Worm (Caenorhabditis elegans) whole organism, late embryonic: ENCODE results near the gene F09A5.3.
A peak's percentile ranks its signal among the peaks of the same experiment; 100 is the strongest.

Source experiments
- C38D4.7 ChIP-seq: fragments of 200-800 bp; sonication (Bioruptor generic); optimal IDR thresholded peaks from 2 replicates; lab custom pipeline; 2018; ENCODE audit warnings: mild to moderate bottlenecking, missing genetic modification characterization, moderate library complexity, missing compliant biosample characterization
- F13H6.1 ChIP-seq: sonication (generic microtip); optimal IDR thresholded peaks from 2 replicates; lab custom pipeline; 2016; ENCODE audit warnings: missing genetic modification characterization, missing compliant biosample characterization
- K02D7.2 ChIP-seq: sonication (generic microtip); optimal IDR thresholded peaks from 2 replicates; lab custom pipeline; 2017; ENCODE audit warnings: mild to moderate bottlenecking, missing genetic modification characterization, missing compliant biosample characterization
- T23F11.4 ChIP-seq: fragments of 200-800 bp; sonication (Bioruptor generic); optimal IDR thresholded peaks from 2 replicates; lab custom pipeline; 2018; ENCODE audit warnings: mild to moderate bottlenecking, missing genetic modification characterization, missing compliant biosample characterization
- ahr-1 ChIP-seq: sonication (generic microtip); optimal IDR thresholded peaks from 2 replicates; lab custom pipeline; 2016; ENCODE audit warnings: missing genetic modification characterization, missing compliant biosample characterization
- ama-1 ChIP-seq: fragments of 150-350 bp; optimal IDR thresholded peaks from 2 replicates; lab custom pipeline; 2014
- ceh-14 ChIP-seq: sonication (generic microtip); optimal IDR thresholded peaks from 2 replicates; lab custom pipeline; 2016; ENCODE audit warnings: missing genotype, missing genetic modification characterization, missing compliant biosample characterization
- ceh-2 ChIP-seq: sonication (generic microtip); optimal IDR thresholded peaks from 2 replicates; lab custom pipeline; 2016; ENCODE audit warnings: missing genotype, missing genetic modification characterization, missing compliant biosample characterization
- ceh-22 ChIP-seq: sonication (generic microtip); optimal IDR thresholded peaks from 2 replicates; lab custom pipeline; 2017; ENCODE audit warnings: missing biosample characterization, missing genetic modification characterization
- ceh-30 ChIP-seq: fragments of 150-350 bp; optimal IDR thresholded peaks from 2 replicates; lab custom pipeline; 2014; ENCODE audit warnings: missing biosample characterization, missing genetic modification characterization
- ceh-31 ChIP-seq: sonication (generic microtip); optimal IDR thresholded peaks from 2 replicates; lab custom pipeline; 2016; ENCODE audit warnings: missing genetic modification characterization, missing compliant biosample characterization
- ceh-48 ChIP-seq: sonication (generic microtip); optimal IDR thresholded peaks from 2 replicates; lab custom pipeline; 2016; ENCODE audit warnings: missing genetic modification characterization, inconsistent platforms, missing compliant biosample characterization
- ceh-6 ChIP-seq: fragments of 200-800 bp; sonication (Bioruptor generic); optimal IDR thresholded peaks from 2 replicates; lab custom pipeline; 2018; ENCODE audit warnings: mild to moderate bottlenecking, missing genetic modification characterization, missing compliant biosample characterization
- che-1 ChIP-seq: sonication (generic microtip); optimal IDR thresholded peaks from 2 replicates; lab custom pipeline; 2016; ENCODE audit warnings: mild to moderate bottlenecking, missing genetic modification characterization, missing compliant biosample characterization
- dmd-4 ChIP-seq: sonication (generic microtip); optimal IDR thresholded peaks from 2 replicates; lab custom pipeline; 2016; ENCODE audit warnings: borderline replicate concordance, missing genetic modification characterization, missing compliant biosample characterization
- ets-4 ChIP-seq: sonication (generic microtip); optimal IDR thresholded peaks from 2 replicates; lab custom pipeline; 2016; ENCODE audit warnings: missing genetic modification characterization, missing compliant biosample characterization
- eyg-1 ChIP-seq: sonication (generic microtip); optimal IDR thresholded peaks from 2 replicates; lab custom pipeline; 2016; ENCODE audit warnings: missing genotype, missing genetic modification characterization, missing compliant biosample characterization
- fax-1 ChIP-seq: sonication (generic microtip); optimal IDR thresholded peaks from 2 replicates; lab custom pipeline; 2016; ENCODE audit warnings: missing genotype, missing genetic modification characterization, missing compliant biosample characterization
- fkh-10 ChIP-seq: fragments of 150-350 bp; optimal IDR thresholded peaks from 2 replicates; lab custom pipeline; 2014; ENCODE audit warnings: missing biosample characterization, missing genetic modification reagents, missing genetic modification characterization
- hlh-15 ChIP-seq: sonication (generic microtip); optimal IDR thresholded peaks from 2 replicates; lab custom pipeline; 2016; ENCODE audit warnings: missing genetic modification characterization, missing compliant biosample characterization
- hlh-30 ChIP-seq: sonication (generic microtip); optimal IDR thresholded peaks from 2 replicates; lab custom pipeline; 2017; ENCODE audit warnings: antibody characterized with exemption, missing genetic modification characterization, missing compliant biosample characterization; ENCODE audit not compliant: insufficient read depth
- hlh-6 ChIP-seq: sonication (generic microtip); optimal IDR thresholded peaks from 2 replicates; lab custom pipeline; 2016; ENCODE audit warnings: missing genotype, missing genetic modification characterization, missing compliant biosample characterization
- hlh-8 ChIP-seq: sonication (generic microtip); optimal IDR thresholded peaks from 2 replicates; lab custom pipeline; 2016; ENCODE audit warnings: missing genotype, missing genetic modification characterization, missing compliant biosample characterization
- lim-6 ChIP-seq: sonication (generic microtip); optimal IDR thresholded peaks from 2 replicates; lab custom pipeline; 2016; ENCODE audit warnings: missing genetic modification characterization, missing compliant biosample characterization
- nfya-1 ChIP-seq: sonication (generic microtip); optimal IDR thresholded peaks from 2 replicates; lab custom pipeline; 2017; ENCODE audit warnings: missing genetic modification characterization, mild to moderate bottlenecking, missing compliant biosample characterization, antibody characterized with exemption, moderate library complexity
- nhr-232 ChIP-seq: sonication (generic microtip); optimal IDR thresholded peaks from 2 replicates; lab custom pipeline; 2016; ENCODE audit warnings: missing genetic modification characterization, missing compliant biosample characterization
- npax-4 ChIP-seq: sonication (generic microtip); optimal IDR thresholded peaks from 2 replicates; lab custom pipeline; 2016; ENCODE audit warnings: missing genetic modification characterization, missing compliant biosample characterization
- odd-2 ChIP-seq: sonication (generic microtip); optimal IDR thresholded peaks from 2 replicates; lab custom pipeline; 2017; ENCODE audit warnings: antibody characterized with exemption, mild to moderate bottlenecking, missing genetic modification characterization, missing compliant biosample characterization
- pax-1 ChIP-seq: fragments of 150-350 bp; optimal IDR thresholded peaks from 2 replicates; lab custom pipeline; 2014; ENCODE audit warnings: missing biosample characterization, missing genetic modification characterization
- pha-2 ChIP-seq: sonication (generic microtip); optimal IDR thresholded peaks from 2 replicates; lab custom pipeline; 2017; ENCODE audit warnings: mild to moderate bottlenecking, missing genetic modification characterization, missing compliant biosample characterization
- pqm-1 ChIP-seq: sonication (generic microtip); optimal IDR thresholded peaks from 2 replicates; lab custom pipeline; 2016; ENCODE audit warnings: missing genetic modification characterization, missing compliant biosample characterization
- pros-1 ChIP-seq: fragments of 150-350 bp; optimal IDR thresholded peaks from 2 replicates; lab custom pipeline; 2014; ENCODE audit warnings: missing biosample characterization, missing genetic modification reagents, missing genetic modification characterization
- rnt-1 ChIP-seq: sonication (generic microtip); optimal IDR thresholded peaks from 2 replicates; lab custom pipeline; 2016; ENCODE audit warnings: missing genetic modification characterization, missing compliant biosample characterization
- sox-2 ChIP-seq: fragments of 200-800 bp; sonication (Bioruptor generic); IDR thresholded peaks from 2 replicates; pipeline ENCODE4 v1.3.6; 2022; ENCODE audit warnings: missing genetic modification reagents, missing genetic modification characterization, missing compliant biosample characterization
- syd-9 ChIP-seq: sonication (generic microtip); optimal IDR thresholded peaks from 2 replicates; lab custom pipeline; 2016; ENCODE audit warnings: mild to moderate bottlenecking, missing genetic modification characterization, moderate library complexity, missing compliant biosample characterization
- tbx-2 ChIP-seq: sonication (generic microtip); optimal IDR thresholded peaks from 2 replicates; lab custom pipeline; 2016; ENCODE audit warnings: missing genetic modification characterization, missing compliant biosample characterization
- unc-3 ChIP-seq, 2 experiments: fragments of 200-800 bp in 1 of 2; sonication (Bioruptor generic) in 1 of 2; sonication (generic microtip) in 1 of 2; conservative IDR thresholded peaks in 1 of 2; optimal IDR thresholded peaks in 1 of 2; 2 replicates each; pipeline versions ENCODE4 v1.3.6 to Lab custom; 2016 to 2022; ENCODE audit warnings: missing compliant biosample characterization in 2 of 2, missing genetic modification characterization in 2 of 2, missing genetic modification reagents in 1 of 2
- unc-42 ChIP-seq: sonication (generic microtip); optimal IDR thresholded peaks from 2 replicates; lab custom pipeline; 2016; ENCODE audit warnings: missing genotype, missing genetic modification characterization, missing compliant biosample characterization
- unc-55 ChIP-seq: sonication (generic microtip); optimal IDR thresholded peaks from 2 replicates; lab custom pipeline; 2017; ENCODE audit warnings: missing biosample characterization, missing genetic modification reagents, missing genetic modification characterization
- zip-5 ChIP-seq: sonication (generic microtip); optimal IDR thresholded peaks from 2 replicates; lab custom pipeline; 2016; ENCODE audit warnings: missing genetic modification characterization, missing compliant biosample characterization
- ztf-16 ChIP-seq: sonication (generic microtip); optimal IDR thresholded peaks from 2 replicates; lab custom pipeline; 2017; ENCODE audit warnings: missing genetic modification characterization, missing compliant biosample characterization

The F09A5.3 gene

DNA sequence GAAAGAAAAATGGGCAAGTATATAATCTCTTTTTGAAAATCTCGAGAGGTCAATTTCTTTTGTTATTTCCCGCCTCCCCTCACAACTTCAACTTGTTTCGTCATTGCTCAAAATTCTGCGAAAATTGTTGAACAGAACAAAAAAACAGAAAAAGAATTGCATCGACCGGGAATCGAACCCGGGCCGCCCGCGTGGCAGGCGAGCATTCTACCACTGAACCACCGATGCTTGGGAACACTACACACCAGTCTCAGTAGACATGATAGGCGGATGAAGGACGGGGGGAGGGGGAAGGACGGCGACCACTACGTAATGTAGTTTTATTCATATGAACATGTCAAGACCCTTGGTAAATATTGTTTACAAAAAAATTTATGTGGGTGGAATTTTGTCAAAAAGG, 20.3 kb upstream of the F09A5.3 start (continued):
- TF ChIP-seq ceh-31 (tag; lab: Kevin White, UChicago) (peak; percentile 86), ama-1 (lab: Kevin White, UChicago) (no peak), hlh-30 (tag; lab: Kevin White, UChicago) (peak; percentile 69), lim-6 (tag; lab: Kevin White, UChicago) (peak; percentile 86), ceh-14 (tag; lab: Kevin White, UChicago) (peak; percentile 94), pax-1 (no peak), tbx-2 (tag; lab: Kevin White, UChicago) (peak; percentile 93), nhr-232 (tag; lab: Kevin White, UChicago) (peak; percentile 95), C38D4.7 (GFP tag; lab: Kevin White, UChicago) (peak; percentile 91), ets-4 (tag; lab: Kevin White, UChicago) (peak; percentile 80), hlh-8 (tag; lab: Kevin White, UChicago) (peak; percentile 26), F13H6.1 (peak; percentile 84), dmd-4 (tag; lab: Kevin White, UChicago) (peak; percentile 92), hlh-6 (tag; lab: Kevin White, UChicago) (peak; percentile 97), eyg-1 (peak; percentile 79), hlh-15 (tag; lab: Kevin White, UChicago) (peak; percentile 40), che-1 (peak; percentile 94), nfya-1 (peak; percentile 71), unc-42 (tag; lab: Kevin White, UChicago) (peak; percentile 17), ceh-22 (tag; lab: Kevin White, UChicago) (no peak), ahr-1 (tag; lab: Kevin White, UChicago) (peak; percentile 65), pha-2 (peak; percentile 94)

DNA sequence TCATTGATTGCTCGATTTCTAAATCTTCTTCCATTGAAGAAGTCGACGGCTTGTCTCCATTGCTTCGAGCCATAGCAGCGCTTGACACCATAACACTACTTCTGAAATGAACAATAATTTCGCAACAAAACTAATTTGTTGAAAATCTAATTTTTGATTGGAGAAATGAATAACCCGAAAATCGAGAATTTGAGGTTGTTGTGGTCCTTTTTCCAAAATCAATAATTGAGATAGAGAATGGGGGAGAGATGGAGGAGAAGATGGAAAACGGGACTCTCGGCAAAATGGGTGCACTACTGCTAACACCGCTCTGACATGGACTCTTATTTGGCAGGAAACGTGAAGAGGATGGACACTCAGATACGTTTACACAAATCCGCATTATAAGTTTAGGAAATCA, 19.2 kb upstream of the F09A5.3 start, which contains the start of gene snx-17:
Gene snx-17 (minus strand): TSS at position 101 of the 400 bp plus-strand sequence.
- TF ChIP-seq ceh-2: no peak
- no peak for TF ChIP-seq pax-1
- TF ChIP-seq syd-9 (tag; lab: Kevin White, UChicago): no peak
- TF ChIP-seq ztf-16 (tag; lab: Kevin White, UChicago): no peak
- TF ChIP-seq hlh-6 (tag; lab: Kevin White, UChicago): no peak
- TF ChIP-seq ahr-1 (tag; lab: Kevin White, UChicago): no peak

DNA sequence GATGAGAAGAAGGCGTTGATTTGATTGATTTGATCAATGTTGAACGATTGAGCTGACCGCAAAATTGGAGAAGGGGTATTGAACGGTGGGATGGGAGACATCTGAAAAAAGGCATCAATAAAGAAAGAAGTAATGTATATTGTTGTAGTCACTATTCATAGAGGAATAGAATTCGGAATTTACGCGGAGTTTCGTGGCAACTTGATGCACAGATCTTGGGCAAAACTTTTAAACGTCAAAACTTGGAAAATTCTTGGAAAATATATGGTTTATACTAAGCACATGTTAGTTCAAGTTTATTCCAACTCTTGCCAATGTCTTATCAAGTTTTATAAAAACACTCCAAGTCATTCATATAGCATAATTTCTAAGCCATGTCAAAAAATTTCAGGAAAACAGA, 15.0 kb upstream of the F09A5.3 start, which contains the start of gene F17H10.4:
Gene F17H10.4 (minus strand): TSS at position 101 of the 400 bp plus-strand sequence.
- no peak for TF ChIP-seq ceh-48 (tag; lab: Kevin White, UChicago)
- TF ChIP-seq ceh-22 (tag; lab: Kevin White, UChicago): no peak
- TF ChIP-seq zip-5: no peak
- TF ChIP-seq hlh-30 (tag; lab: Kevin White, UChicago): no peak
- TF ChIP-seq unc-3 (GFP tag; conservative IDR thresholded peaks at IDR 0.05; lab: Robert Waterston, UW): no peak
- no peak for TF ChIP-seq unc-3 (tag; optimal IDR thresholded peaks at IDR 0.05; lab: Kevin White, UChicago)
- no peak for TF ChIP-seq pqm-1
- TF ChIP-seq ahr-1 (tag; lab: Kevin White, UChicago): no peak
- TF ChIP-seq K02D7.2 (tag; lab: Kevin White, UChicago): no peak
- no peak for TF ChIP-seq npax-4 (tag; lab: Kevin White, UChicago)
- no peak for TF ChIP-seq unc-55 (GFP tag; lab: Kevin White, UChicago)
- TF ChIP-seq, all 69 proteins: peak for 0

DNA sequence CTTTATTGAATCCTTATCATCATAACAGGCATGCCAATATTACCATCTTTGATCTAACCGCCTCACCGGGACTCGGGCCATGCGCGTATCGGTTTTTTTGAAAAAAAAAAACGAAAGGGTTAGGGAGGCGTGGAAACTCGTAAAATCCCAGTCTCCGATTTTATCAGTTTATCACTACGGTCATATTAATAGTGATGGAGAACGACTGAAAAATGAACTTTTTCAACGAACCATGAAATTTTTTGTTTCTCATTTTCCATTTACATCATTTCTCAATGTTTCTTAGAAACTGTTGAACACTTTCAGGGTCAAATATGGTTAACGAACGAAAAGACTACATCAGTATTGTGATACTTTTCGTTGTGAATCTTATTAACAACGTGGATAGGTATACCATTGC, 11.5 kb upstream of the F09A5.3 start, which contains the start of gene spin-3:
Gene spin-3 (plus strand): TSS at position 301 of the 400 bp plus-strand sequence.
- no peak for TF ChIP-seq lim-6 (tag; lab: Kevin White, UChicago)
- no peak for TF ChIP-seq ceh-2
- no peak for TF ChIP-seq fax-1 (tag; lab: Kevin White, UChicago)
- TF ChIP-seq rnt-1 (tag; lab: Kevin White, UChicago): no peak
- TF ChIP-seq F13H6.1: no peak
- no peak for TF ChIP-seq odd-2 (tag; lab: Kevin White, UChicago)
- no peak for TF ChIP-seq che-1
- no peak for TF ChIP-seq fkh-10
- TF ChIP-seq ets-4 (tag; lab: Kevin White, UChicago): no peak
- no peak for TF ChIP-seq ceh-30 (tag; lab: Kevin White, UChicago)
- no peak for TF ChIP-seq C38D4.7 (GFP tag; lab: Kevin White, UChicago)
- no peak for TF ChIP-seq npax-4 (tag; lab: Kevin White, UChicago)
- no peak for TF ChIP-seq nfya-1
- no peak for TF ChIP-seq ceh-6 (GFP tag; lab: Kevin White, UChicago)
- no peak for TF ChIP-seq pros-1 (tag; lab: Kevin White, UChicago)
- no peak for TF ChIP-seq sox-2
- no peak for TF ChIP-seq ceh-22 (tag; lab: Kevin White, UChicago)
- no peak for TF ChIP-seq T23F11.4 (GFP tag; lab: Kevin White, UChicago)
- no peak for TF ChIP-seq hlh-8 (tag; lab: Kevin White, UChicago)
